Worm (Caenorhabditis elegans) whole organism, L1 larva: Measurements from ENCODE around the gene lsd-1.

Source experiments
- lin-39 ChIP-seq: fragments of 150-350 bp; optimal IDR thresholded peaks from 2 replicates; lab custom pipeline; 2014; ENCODE audit warnings: missing biosample characterization, missing genetic modification reagents, missing genetic modification characterization
- ztf-11 ChIP-seq, 2 experiments: sonication (generic microtip); optimal IDR thresholded peaks; 2 replicates each; lab custom pipeline; 2016 to 2017; ENCODE audit warnings: missing genetic modification characterization in 2 of 2, missing biosample characterization in 1 of 2, missing compliant biosample characterization in 1 of 2

DNA sequence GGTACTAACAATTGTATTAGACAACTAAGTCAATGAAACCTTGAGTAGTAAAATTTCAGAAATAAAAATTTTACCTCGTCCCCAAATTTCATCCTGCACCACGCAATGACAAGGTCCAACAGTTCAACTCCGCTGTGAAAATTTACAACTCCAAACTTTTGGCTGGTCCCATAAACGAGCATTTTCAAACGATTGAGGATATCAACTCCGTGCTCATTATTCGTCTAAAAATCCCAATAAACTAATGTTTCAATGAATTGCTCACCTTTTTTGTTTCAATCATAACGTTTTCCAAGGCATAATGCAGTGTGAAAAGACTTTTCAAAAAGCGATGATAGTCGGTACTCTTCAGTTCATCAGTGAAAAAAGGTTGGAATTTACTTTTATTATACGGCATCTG, 42.0 kb upstream of the lsd-1 start:
- TF ChIP-seq ztf-11 (tag; optimal IDR thresholded peaks at IDR 0.05; lab: Kevin White, UChicago) (no peak), lin-39 (tag; lab: Kevin White, UChicago) (no peak)
